Worm (Caenorhabditis elegans): Measurements from ENCODE around the gene ZC395.4.

- peak; percentile 77 for TF ChIP-seq nhr-77 (tag; optimal IDR thresholded peaks at IDR 0.05)
- TF ChIP-seq dpl-1 (GFP tag; optimal IDR thresholded peaks at IDR 0.05), result peak; percentile 81
- no peak for TF ChIP-seq ztf-11 (tag; optimal IDR thresholded peaks at IDR 0.05)
- TF ChIP-seq pha-4 (GFP tag; IDR thresholded peaks at IDR 0.05), result 0 out of 2 replicates have a peak, but pooled peaks have one; percentile 14
- no peak for TF ChIP-seq pha-4 (tag; optimal IDR thresholded peaks at IDR 0.05)
- TF ChIP-seq mep-1 (tag; optimal IDR thresholded peaks at IDR 0.05), result peak; percentile 95
- no peak for TF ChIP-seq lim-7 (GFP tag; IDR thresholded peaks at IDR 0.05)
- TF ChIP-seq arid-1 (GFP tag; conservative IDR thresholded peaks at IDR 0.05), result peak; percentile 59
- no peak for TF ChIP-seq daf-19 (GFP tag; conservative IDR thresholded peaks at IDR 0.05)
- no peak for TF ChIP-seq ceh-28 (tag; optimal IDR thresholded peaks at IDR 0.05)
- peak; percentile 22 for TF ChIP-seq nhr-25 (tag; optimal IDR thresholded peaks at IDR 0.05; ENCODE audit: borderline replicate concordance, insufficient read depth)
- no peak for TF ChIP-seq mdt-29 (GFP tag; IDR thresholded peaks at IDR 0.05)
- TF ChIP-seq mxl-3 (GFP tag; optimal IDR thresholded peaks at IDR 0.05), result peak; percentile 27
Observed at ce11 chrIII:5227831-5228467, 42.0 kb upstream of the ZC395.4 start, which contains the start of the genes C34E10.12, C34E10.10 and atp-2.
